Worm (Caenorhabditis elegans) whole organism, L4 larva: ENCODE results near the gene clc-25.
A peak's percentile ranks its signal among the peaks of the same experiment; 100 is the strongest.

Experiments
- D1046.2 ChIP-seq: fragments of 200-800 bp; sonication (Bioruptor generic); IDR thresholded peaks from 2 replicates; pipeline ENCODE4 v1.3.6; 2022; ENCODE audit warnings: missing genetic modification characterization, missing compliant biosample characterization
- F49E8.2 ChIP-seq: sonication (generic microtip); optimal IDR thresholded peaks from 2 replicates; lab custom pipeline; 2016; ENCODE audit warnings: missing compliant biosample characterization, mild to moderate bottlenecking, missing genetic modification characterization, borderline replicate concordance
- aha-1 ChIP-seq: fragments of 150-350 bp; peaks from one replicate; lab custom pipeline; 2014; ENCODE audit warnings: missing biosample characterization, missing genetic modification characterization
- ceh-20 ChIP-seq: fragments of 200-800 bp; sonication (Bioruptor generic); IDR thresholded peaks from 2 replicates; pipeline ENCODE4 v1.3.6; 2022; ENCODE audit warnings: missing genetic modification reagents, missing genetic modification characterization, missing compliant biosample characterization
- ceh-28 ChIP-seq: fragments of 150-350 bp; optimal IDR thresholded peaks from 2 replicates; lab custom pipeline; 2014; ENCODE audit warnings: missing biosample characterization, missing genetic modification reagents, missing genetic modification characterization
- ceh-44 ChIP-seq: fragments of 200-800 bp; sonication (Bioruptor generic); IDR thresholded peaks from 2 replicates; pipeline ENCODE4 v1.3.6; 2022; ENCODE audit warnings: missing genetic modification reagents, missing genetic modification characterization, missing compliant biosample characterization
- ceh-82 ChIP-seq: sonication (generic microtip); optimal IDR thresholded peaks from 2 replicates; lab custom pipeline; 2017; ENCODE audit warnings: missing biosample characterization, missing genetic modification characterization
- ces-1 ChIP-seq: fragments of 150-350 bp; sonication (generic microtip); optimal IDR thresholded peaks from 4 replicates; lab custom pipeline; 2014; ENCODE audit warnings: missing biosample characterization, missing genetic modification reagents, missing genetic modification characterization
- ctbp-1 ChIP-seq: fragments of 200-800 bp; sonication (Bioruptor generic); IDR thresholded peaks from 2 replicates; pipeline ENCODE4 v1.3.6; 2022; ENCODE audit warnings: missing genetic modification reagents, missing genetic modification characterization, missing compliant biosample characterization
- daf-16 ChIP-seq, 3 experiments: sonication (generic microtip); optimal IDR thresholded peaks; 2 replicates each; lab custom pipeline; 2016 to 2017; ENCODE audit warnings: missing genetic modification characterization in 3 of 3, missing genetic modification reagents in 3 of 3, mild to moderate bottlenecking in 2 of 3, missing compliant biosample characterization in 2 of 3, missing biosample characterization in 1 of 3, moderate library complexity in 1 of 3
- daf-19 ChIP-seq: fragments of 200-800 bp; sonication (Bioruptor generic); conservative IDR thresholded peaks from 2 replicates; pipeline ENCODE4 v1.3.6; 2022; ENCODE audit warnings: missing genetic modification characterization, missing compliant biosample characterization
- dmd-6 ChIP-seq: fragments of 200-800 bp; sonication (Bioruptor generic); IDR thresholded peaks from 2 replicates; pipeline ENCODE4 v1.3.6; 2022; ENCODE audit warnings: missing genetic modification reagents, missing genetic modification characterization, missing compliant biosample characterization
- duxl-1 ChIP-seq: sonication (generic microtip); optimal IDR thresholded peaks from 2 replicates; lab custom pipeline; 2016; ENCODE audit warnings: mild to moderate bottlenecking, missing genetic modification characterization, moderate library complexity, missing compliant biosample characterization; ENCODE audit not compliant: poor library complexity
- egl-43 ChIP-seq: fragments of 200-800 bp; sonication (Bioruptor generic); IDR thresholded peaks from 2 replicates; pipeline ENCODE4 v1.3.6; 2022; ENCODE audit warnings: missing genetic modification reagents, missing genetic modification characterization, missing compliant biosample characterization
- hif-1 ChIP-seq, 2 experiments: sonication (generic microtip); optimal IDR thresholded peaks; 2 replicates each; lab custom pipeline; 2016 to 2017; ENCODE audit warnings: missing compliant biosample characterization in 2 of 2, missing genetic modification characterization in 2 of 2, missing genetic modification reagents in 2 of 2, missing genotype in 2 of 2, mild to moderate bottlenecking in 1 of 2
- hlh-11 ChIP-seq: fragments of 200-800 bp; sonication (Bioruptor generic); optimal IDR thresholded peaks from 2 replicates; lab custom pipeline; 2018; ENCODE audit warnings: mild to moderate bottlenecking, missing genetic modification characterization, missing compliant biosample characterization
- lim-7 ChIP-seq: fragments of 200-800 bp; sonication (Bioruptor generic); IDR thresholded peaks from 2 replicates; pipeline ENCODE4 v1.3.6; 2022; ENCODE audit warnings: missing genetic modification characterization, missing compliant biosample characterization
- lin-1 ChIP-seq: fragments of 200-800 bp; sonication (Bioruptor generic); IDR thresholded peaks from 2 replicates; pipeline ENCODE4 v1.3.6; 2022; ENCODE audit warnings: missing genetic modification reagents, missing genetic modification characterization, missing compliant biosample characterization
- lin-13 ChIP-seq: fragments of 150-350 bp; optimal IDR thresholded peaks from 2 replicates; lab custom pipeline; 2014; ENCODE audit warnings: missing biosample characterization, missing genetic modification reagents, missing genetic modification characterization
- lin-29 ChIP-seq: fragments of 200-800 bp; sonication (Bioruptor generic); IDR thresholded peaks from 2 replicates; pipeline ENCODE4 v1.3.6; 2022; ENCODE audit warnings: missing genetic modification reagents, missing genetic modification characterization, missing compliant biosample characterization
- lin-38 ChIP-seq: fragments of 200-800 bp; sonication (Bioruptor generic); IDR thresholded peaks from 2 replicates; pipeline ENCODE4 v1.3.6; 2022; ENCODE audit warnings: missing genetic modification reagents, missing genetic modification characterization, missing compliant biosample characterization
- mep-1 ChIP-seq: fragments of 150-350 bp; sonication (generic microtip); optimal IDR thresholded peaks from 3 replicates; lab custom pipeline; 2014; ENCODE audit warnings: missing biosample characterization, missing genetic modification characterization
- mes-2 ChIP-seq: sonication (generic microtip); optimal IDR thresholded peaks from 2 replicates; lab custom pipeline; 2016; ENCODE audit warnings: missing genotype, mild to moderate bottlenecking, missing genetic modification characterization, missing compliant biosample characterization; ENCODE audit not compliant: poor library complexity, severe bottlenecking
- mxl-2 ChIP-seq: fragments of 200-800 bp; sonication (Bioruptor generic); conservative IDR thresholded peaks from 2 replicates; pipeline ENCODE4 v1.3.6; 2022; ENCODE audit warnings: missing genetic modification reagents, missing genetic modification characterization, missing compliant biosample characterization
- mxl-3 ChIP-seq: fragments of 200-800 bp; sonication (Bioruptor generic); optimal IDR thresholded peaks from 2 replicates; lab custom pipeline; 2018; ENCODE audit warnings: mild to moderate bottlenecking, missing genetic modification characterization, missing compliant biosample characterization
- nhr-28 ChIP-seq: fragments of 150-350 bp; optimal IDR thresholded peaks from 2 replicates; lab custom pipeline; 2014; ENCODE audit warnings: missing biosample characterization, missing genetic modification characterization
- nhr-76 ChIP-seq: fragments of 150-350 bp; optimal IDR thresholded peaks from 2 replicates; lab custom pipeline; 2014; ENCODE audit warnings: missing biosample characterization, missing genetic modification characterization
- pqm-1 ChIP-seq: sonication (generic microtip); optimal IDR thresholded peaks from 2 replicates; lab custom pipeline; 2017; ENCODE audit warnings: missing biosample characterization, missing genetic modification characterization
- rbr-2 ChIP-seq: sonication (generic microtip); optimal IDR thresholded peaks from 2 replicates; lab custom pipeline; 2016; ENCODE audit warnings: missing genotype, missing genetic modification characterization, missing compliant biosample characterization
- saeg-2 ChIP-seq: fragments of 200-800 bp; sonication (Bioruptor generic); IDR thresholded peaks from 2 replicates; pipeline ENCODE4 v1.3.6; 2022; ENCODE audit warnings: missing genetic modification reagents, missing genetic modification characterization, missing compliant biosample characterization
- set-16 ChIP-seq: fragments of 200-800 bp; sonication (Bioruptor generic); IDR thresholded peaks from 2 replicates; pipeline ENCODE4 v1.3.6; 2022; ENCODE audit warnings: missing genetic modification reagents, missing genetic modification characterization, missing compliant biosample characterization
- snpc-1.2 ChIP-seq: fragments of 200-800 bp; sonication (Bioruptor generic); IDR thresholded peaks from 2 replicates; pipeline ENCODE4 v1.3.6; 2022; ENCODE audit warnings: missing genetic modification reagents, missing genetic modification characterization, missing compliant biosample characterization
- spr-1 ChIP-seq: sonication (generic microtip); optimal IDR thresholded peaks from 2 replicates; lab custom pipeline; 2016; ENCODE audit warnings: mild to moderate bottlenecking, missing genetic modification characterization, missing compliant biosample characterization
- spr-3 ChIP-seq: fragments of 200-800 bp; sonication (Bioruptor generic); optimal IDR thresholded peaks from 2 replicates; lab custom pipeline; 2018; ENCODE audit warnings: mild to moderate bottlenecking, missing genetic modification characterization, missing compliant biosample characterization
- unc-39 ChIP-seq: sonication (generic microtip); optimal IDR thresholded peaks from 2 replicates; lab custom pipeline; 2017; ENCODE audit warnings: missing biosample characterization, missing genetic modification characterization
- unc-62 ChIP-seq, 3 experiments: fragments of 150-350 bp in 1 of 3; sonication (generic microtip); optimal IDR thresholded peaks in 2 of 3; peaks in 1 of 3; 1 replicate in 1 of 3; 2 replicates in 2 of 3; lab custom pipeline; 2014 to 2017; ENCODE audit warnings: missing biosample characterization in 3 of 3, missing genetic modification characterization in 3 of 3, missing genetic modification reagents in 3 of 3, missing genotype in 1 of 3
- zag-1 ChIP-seq: fragments of 150-350 bp; optimal IDR thresholded peaks from 2 replicates; lab custom pipeline; 2014; ENCODE audit warnings: missing biosample characterization, missing genetic modification characterization
- zfp-2 ChIP-seq: sonication (generic microtip); optimal IDR thresholded peaks from 2 replicates; lab custom pipeline; 2016; ENCODE audit warnings: mild to moderate bottlenecking, missing genetic modification characterization, missing compliant biosample characterization
- zfp-3 ChIP-seq: fragments of 200-800 bp; sonication (Bioruptor generic); conservative IDR thresholded peaks from 2 replicates; pipeline ENCODE4 v1.3.6; 2022; ENCODE audit warnings: missing genetic modification reagents, missing genetic modification characterization, missing compliant biosample characterization
- zip-2 ChIP-seq: fragments of 150-350 bp; optimal IDR thresholded peaks from 2 replicates; lab custom pipeline; 2014; ENCODE audit warnings: missing biosample characterization, missing genetic modification characterization
- ztf-7 ChIP-seq: fragments of 150-350 bp; optimal IDR thresholded peaks from 2 replicates; lab custom pipeline; 2014; ENCODE audit warnings: missing biosample characterization, missing genetic modification characterization

The clc-25 gene

ce11 chrIII:1037173-1037572, 11.0 kb upstream of the clc-25 start, which contains the start of the genes chin-1 and BE0003N10.1 (continued):
- TF ChIP-seq mes-2: peak; percentile 63

- no peak for TF ChIP-seq D1046.2
- TF ChIP-seq lin-29 (GFP tag; lab: Robert Waterston, UW): no peak
- no peak for TF ChIP-seq lin-13
- no peak for TF ChIP-seq F49E8.2 (tag; lab: Kevin White, UChicago)
- TF ChIP-seq zip-2 (tag; lab: Kevin White, UChicago): no peak
- no peak for TF ChIP-seq zfp-3
- TF ChIP-seq spr-3: no peak
- no peak for TF ChIP-seq saeg-2 (GFP tag; lab: Robert Waterston, UW)
- no peak for TF ChIP-seq hif-1 (tag; optimal IDR thresholded peaks at IDR 0.05; lab: Kevin White, UChicago)
- no peak for TF ChIP-seq spr-1 (tag; lab: Kevin White, UChicago)
- no peak for TF ChIP-seq lin-38
- TF ChIP-seq ceh-44: no peak
- no peak for TF ChIP-seq snpc-1.2 (GFP tag; lab: Robert Waterston, UW)
These were observed 8.7 kb upstream of the clc-25 start for ce11 chrIII:1034853-1035252.

- TF ChIP-seq unc-62 (GFP tag; optimal IDR thresholded peaks at IDR 0.05 in 1 of 2; lab: Kevin White, UChicago) (peak in 1 of 2 experiments; percentile 9), unc-62 (tag; optimal IDR thresholded peaks at IDR 0.05; lab: Kevin White, UChicago) (no peak), lin-1 (no peak)
These were observed 4.8 kb upstream of the clc-25 start, which contains the start of the genes clc-26 and E_BE45912.2 for ce11 chrIII:1030965-1031364. clc-26 (minus strand) TSS chrIII:1031065. E_BE45912.2 (minus strand) TSS chrIII:1031103.

- TF ChIP-seq hlh-11 (peak; percentile 70), daf-16 (GFP tag; optimal IDR thresholded peaks at IDR 0.05; lab: Kevin White, UChicago) (no peak), daf-16 (tag; optimal IDR thresholded peaks at IDR 0.05; lab: Kevin White, UChicago) (peak; percentile 32), pqm-1 (tag; lab: Kevin White, UChicago) (peak; percentile 70), hif-1 (tag; optimal IDR thresholded peaks at IDR 0.05; lab: Kevin White, UChicago) (no peak), dmd-6 (GFP tag; lab: Robert Waterston, UW) (peak; percentile 67; the same call in 1 of the 2 replicates), ctbp-1 (GFP tag; lab: Robert Waterston, UW) (no peak), nhr-28 (tag; lab: Kevin White, UChicago) (peak; percentile 35)
These were observed 2.1 kb upstream of the clc-25 start for ce11 chrIII:1028233-1028632.

ce11 chrIII:1020732-1021131, 5.4 kb downstream of the clc-25 start, which contains the start of gene clc-23:
clc-23 (plus strand) TSS chrIII:1020954.
- TF ChIP-seq ceh-20 (GFP tag; lab: Robert Waterston, UW) (no peak), mxl-2 (GFP tag; lab: Robert Waterston, UW) (no peak), rbr-2 (no peak), nhr-28 (tag; lab: Kevin White, UChicago) (peak; percentile 16), duxl-1 (tag; lab: Kevin White, UChicago) (no peak), set-16 (GFP tag; lab: Robert Waterston, UW) (no peak), daf-19 (no peak), spr-1 (tag; lab: Kevin White, UChicago) (no peak), aha-1 (peak; percentile 11), pqm-1 (tag; lab: Kevin White, UChicago) (peak; percentile 56), daf-16 (GFP tag; optimal IDR thresholded peaks at IDR 0.05; lab: Kevin White, UChicago) (no peak), daf-16 (tag; optimal IDR thresholded peaks at IDR 0.05; lab: Kevin White, UChicago) (peak; percentile 51)

ce11 chrIII:1016080-1016479, 10.1 kb downstream of the clc-25 start, which contains the start of gene Y34F4.3:
Y34F4.3 (minus strand) TSS chrIII:1016180.
- no peak for TF ChIP-seq nhr-76
- no peak for TF ChIP-seq dmd-6 (GFP tag; lab: Robert Waterston, UW)
- no peak for TF ChIP-seq zag-1 (tag; lab: Kevin White, UChicago)
- no peak for TF ChIP-seq ceh-28 (tag; lab: Kevin White, UChicago)
- TF ChIP-seq lim-7 (GFP tag; lab: Robert Waterston, UW): no peak
- TF ChIP-seq ceh-82 (tag; lab: Kevin White, UChicago): no peak
- TF ChIP-seq unc-39 (tag; lab: Kevin White, UChicago): no peak
- no peak for TF ChIP-seq zfp-2
- no peak for TF ChIP-seq mxl-3
- no peak for TF ChIP-seq mep-1 (tag; lab: Kevin White, UChicago)
- TF ChIP-seq ces-1 (GFP tag; lab: Kevin White, UChicago): no peak
- TF ChIP-seq ceh-44: no peak
- TF ChIP-seq egl-43 (GFP tag; lab: Robert Waterston, UW): no peak
- TF ChIP-seq F49E8.2 (tag; lab: Kevin White, UChicago): no peak
- TF ChIP-seq ztf-7 (tag; lab: Kevin White, UChicago): no peak
- no peak for TF ChIP-seq snpc-1.2 (GFP tag; lab: Robert Waterston, UW)
